Fruit fly (Drosophila melanogaster) S2 (cell line): Measurements from ENCODE around the gene par-6.

Source experiments
- CG8478 ChIP-seq: fragments of >200 bp; optimal IDR thresholded peaks from 2 replicates; lab custom pipeline; 2018
- CTCF ChIP-seq, 2 experiments: fragments of >200 bp; optimal IDR thresholded peaks; 2 replicates each; lab custom pipeline; 2018

par-6 gene

DNA sequence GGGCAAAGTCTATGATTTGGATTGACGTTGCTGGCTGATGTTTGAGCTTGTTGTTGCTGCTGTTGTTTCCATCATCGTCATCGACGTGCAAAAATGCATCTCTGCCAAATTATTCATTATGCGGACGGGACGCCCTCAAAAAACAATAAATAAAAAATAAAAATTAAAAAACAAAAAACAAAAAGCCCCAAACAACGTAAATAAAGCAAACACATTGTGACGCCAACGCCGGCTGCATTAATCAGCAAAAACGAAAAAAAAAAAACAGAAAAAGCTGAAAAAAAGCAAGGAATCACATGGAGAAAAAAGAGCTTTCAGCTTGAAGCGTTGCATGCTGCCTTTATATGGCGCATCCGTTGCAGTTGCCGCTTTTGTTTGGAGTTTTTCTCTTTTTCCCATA, 28.9 kb downstream of the par-6 start:
- TF ChIP-seq CTCF (optimal IDR thresholded peaks at IDR 0.05; lab: Kevin White, UChicago) (no peak), CG8478 (lab: Kevin White, UChicago) (no peak)

DNA sequence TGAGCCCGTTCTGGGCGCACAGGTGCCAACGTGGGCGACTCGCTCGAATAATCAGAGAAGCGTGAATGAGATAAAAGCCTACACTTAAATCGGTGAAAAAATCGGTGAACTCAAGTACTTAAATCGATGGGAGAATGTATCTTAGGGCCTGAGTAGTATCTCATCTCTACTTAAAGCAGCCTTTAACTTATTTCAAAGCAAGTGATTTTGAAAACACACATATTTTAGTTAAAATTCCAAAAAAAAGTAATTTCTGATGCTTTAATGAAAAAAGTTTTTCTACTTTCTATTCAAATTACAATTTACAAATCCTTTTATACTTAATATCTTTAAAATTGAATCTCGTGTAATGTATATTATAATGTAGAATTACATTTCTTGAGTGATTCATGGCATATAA, 29.5 kb downstream of the par-6 start:
- no peak for TF ChIP-seq CG8478 (lab: Kevin White, UChicago)

DNA sequence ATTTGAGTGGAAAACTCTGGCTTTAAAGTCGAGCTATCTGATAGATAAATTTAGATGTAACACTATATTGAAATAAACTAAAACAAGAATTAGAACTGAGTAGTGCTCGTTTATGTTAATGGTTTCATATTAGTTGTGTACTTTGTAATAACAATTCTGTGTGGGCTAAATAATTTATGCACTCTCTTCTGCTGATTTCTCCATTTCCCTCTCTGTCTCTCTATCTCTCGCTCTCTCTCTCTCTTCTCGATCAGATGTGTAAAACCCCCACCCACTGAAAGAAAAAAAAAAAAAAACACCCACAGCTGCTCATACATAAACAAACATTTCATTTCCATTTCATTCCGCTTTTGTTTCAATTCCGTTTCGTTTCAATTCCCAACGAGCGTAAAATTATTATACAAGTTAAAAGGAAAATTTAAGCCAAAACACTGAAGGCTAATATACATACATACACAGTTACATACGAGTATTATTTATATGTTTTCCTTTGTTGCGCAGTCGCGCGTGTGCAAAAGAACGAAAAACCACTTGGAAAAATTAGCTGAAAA, 30.6 kb downstream of the par-6 start:
- TF ChIP-seq CTCF (optimal IDR thresholded peaks at IDR 0.05; lab: Kevin White, UChicago) (no peak), CG8478 (lab: Kevin White, UChicago) (no peak)

DNA sequence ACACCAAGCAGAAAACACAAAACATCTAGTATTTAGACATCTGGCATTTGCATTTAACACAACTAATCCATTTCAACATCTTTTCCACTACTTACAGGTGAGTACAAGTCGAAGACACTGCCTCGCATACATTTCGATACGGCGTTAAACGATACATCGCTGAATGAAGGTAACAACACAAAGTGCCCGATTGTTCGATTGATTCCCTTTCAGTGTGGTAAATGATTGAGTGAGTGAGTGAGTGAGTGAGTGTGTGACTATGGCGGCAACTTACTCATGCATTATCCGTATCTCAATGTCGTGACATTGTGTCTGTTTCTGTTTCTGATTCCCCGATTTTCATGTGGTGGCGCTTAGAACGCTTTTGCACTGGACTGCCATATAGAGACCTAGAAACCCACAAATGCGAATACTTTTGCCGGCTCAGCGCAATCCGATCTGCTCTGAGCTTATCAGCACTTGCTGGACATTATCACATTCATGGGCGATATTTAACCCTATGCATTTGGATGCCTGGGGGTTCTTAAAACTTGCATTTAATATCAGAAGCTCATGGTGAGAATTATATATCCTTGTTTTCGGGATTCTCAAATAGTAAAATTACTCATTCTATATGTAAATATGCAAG, 33.1 kb downstream of the par-6 start:
- TF ChIP-seq CG8478 (lab: Kevin White, UChicago) (no peak), CTCF (optimal IDR thresholded peaks at IDR 0.05; lab: Kevin White, UChicago) (no peak)

DNA sequence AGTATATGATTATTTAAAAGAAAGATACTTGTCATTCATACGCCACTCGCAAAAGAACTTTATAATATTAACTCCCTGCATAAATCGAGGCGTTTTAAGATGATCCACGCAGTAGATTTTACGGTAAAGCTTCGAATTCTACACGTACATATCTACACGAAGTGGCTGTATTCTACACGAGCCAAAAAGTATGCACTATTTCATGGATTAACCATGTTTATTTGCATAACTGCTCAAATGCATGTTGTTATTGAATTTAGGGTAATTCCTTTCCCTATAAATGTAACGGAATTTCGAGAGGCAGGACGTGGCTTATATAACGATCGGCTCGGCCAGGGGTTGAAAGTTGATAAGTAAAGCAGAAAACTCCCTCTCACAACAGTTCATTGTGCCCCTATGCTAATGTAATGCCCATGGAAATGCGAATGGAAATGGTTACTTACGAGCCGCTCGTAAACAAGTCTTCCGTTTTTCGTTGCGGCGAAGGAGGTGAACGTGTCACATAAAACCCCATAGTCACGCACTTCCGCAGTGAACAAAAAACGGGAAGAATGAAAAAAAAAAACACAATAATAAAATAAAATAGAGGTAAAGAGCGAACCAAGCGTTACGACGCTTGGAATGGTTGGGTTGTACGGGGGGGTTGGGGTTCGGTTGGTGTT, 34.0 kb downstream of the par-6 start:
- TF ChIP-seq CTCF (optimal IDR thresholded peaks at IDR 0.05; lab: Kevin White, UChicago) (peak; percentile 77 to 79), CG8478 (lab: Kevin White, UChicago) (no peak)

DNA sequence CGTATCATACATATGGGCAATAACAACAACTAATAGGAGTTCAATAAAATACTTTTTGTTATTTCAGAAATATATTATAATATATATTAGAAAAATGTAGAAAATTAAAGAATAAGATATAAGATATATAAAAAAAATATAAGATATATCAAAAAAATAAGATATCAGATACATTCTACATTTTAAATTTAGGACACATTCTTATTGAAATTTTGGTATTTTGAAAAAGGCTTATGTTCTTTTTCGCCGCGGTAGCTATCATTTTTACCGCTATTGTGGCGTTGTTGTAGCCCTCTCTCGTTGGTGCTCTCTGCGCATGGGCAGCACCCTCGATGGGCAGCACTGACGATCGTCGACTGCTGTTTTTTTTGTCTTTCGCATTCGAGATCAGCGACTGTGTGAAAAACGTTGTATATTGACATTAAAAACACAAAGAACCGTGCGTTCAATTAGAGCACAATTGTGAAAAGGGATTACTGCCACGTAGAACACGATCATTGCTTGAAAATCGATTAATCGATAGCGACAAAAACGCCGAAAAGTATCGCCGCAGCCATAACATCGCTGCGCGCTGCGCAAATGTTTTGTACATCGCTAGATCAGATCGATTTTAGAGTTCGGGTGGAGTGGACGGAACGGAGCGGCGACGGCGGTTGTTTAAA, 34.8 kb downstream of the par-6 start:
- TF ChIP-seq CG8478 (lab: Kevin White, UChicago), result no peak
- TF ChIP-seq CTCF (optimal IDR thresholded peaks at IDR 0.05; lab: Kevin White, UChicago), result peak; percentile 37 to 42

DNA sequence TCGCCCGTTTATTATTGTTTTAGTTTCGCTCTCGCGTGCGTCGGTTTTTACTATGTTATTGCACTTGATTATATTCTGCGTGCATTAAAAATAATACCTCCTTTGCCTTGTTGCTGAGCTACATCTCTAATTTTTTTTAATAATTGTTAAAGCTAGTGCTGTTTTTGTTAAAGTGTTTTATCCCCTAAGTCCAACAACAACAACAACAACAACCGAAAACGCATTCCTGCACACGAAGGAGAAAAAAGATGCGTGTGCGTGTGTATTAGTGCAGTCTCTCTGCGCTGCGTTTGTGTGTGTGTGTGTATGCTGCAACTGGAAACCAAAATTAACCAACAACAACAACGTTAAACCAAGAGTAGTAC, 35.3 kb downstream of the par-6 start:
- TF ChIP-seq CG8478 (lab: Kevin White, UChicago) (no peak), CTCF (optimal IDR thresholded peaks at IDR 0.05; lab: Kevin White, UChicago) (no peak)

DNA sequence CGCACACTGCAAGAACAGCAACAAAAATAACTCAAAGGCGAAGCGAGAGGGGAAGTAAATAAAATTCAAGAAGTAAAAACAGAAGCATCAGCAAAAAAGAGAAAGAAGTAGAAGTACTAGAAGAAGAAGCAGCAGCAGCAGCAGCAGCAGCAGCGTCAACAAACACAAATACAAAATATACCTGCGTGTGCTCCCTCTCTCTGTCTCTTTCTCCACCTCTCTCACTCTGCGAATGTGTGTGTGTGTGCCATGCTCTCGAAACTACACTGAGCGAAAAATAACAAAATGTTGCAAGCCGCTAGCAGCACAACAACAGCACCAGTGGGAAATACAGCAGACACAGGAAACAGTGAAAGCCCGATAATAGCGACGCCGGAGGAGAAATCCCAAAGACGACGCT, 35.8 kb downstream of the par-6 start:
- TF ChIP-seq CTCF (optimal IDR thresholded peaks at IDR 0.05; lab: Kevin White, UChicago) (no peak), CG8478 (lab: Kevin White, UChicago) (no peak)

DNA sequence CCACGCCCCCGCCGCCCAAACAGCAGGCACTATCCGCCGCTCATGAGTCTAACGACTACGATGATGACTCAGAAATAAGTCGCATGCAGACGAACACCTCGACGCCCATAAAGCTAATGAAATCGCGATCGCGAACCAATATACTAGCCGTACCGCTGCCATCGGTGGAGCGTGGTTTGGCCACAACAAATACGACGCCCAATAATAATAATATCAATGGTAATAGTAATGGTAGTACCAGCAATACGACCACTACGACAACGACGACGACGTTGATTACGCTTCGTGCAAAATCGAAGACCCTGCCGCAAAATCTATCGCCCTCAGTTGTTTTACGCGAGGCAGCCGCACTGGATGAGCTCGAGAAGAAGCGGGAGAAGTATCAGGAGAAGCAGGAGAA, 36.8 kb downstream of the par-6 start:
- TF ChIP-seq CTCF (optimal IDR thresholded peaks at IDR 0.05; lab: Kevin White, UChicago) (no peak), CG8478 (lab: Kevin White, UChicago) (no peak)

DNA sequence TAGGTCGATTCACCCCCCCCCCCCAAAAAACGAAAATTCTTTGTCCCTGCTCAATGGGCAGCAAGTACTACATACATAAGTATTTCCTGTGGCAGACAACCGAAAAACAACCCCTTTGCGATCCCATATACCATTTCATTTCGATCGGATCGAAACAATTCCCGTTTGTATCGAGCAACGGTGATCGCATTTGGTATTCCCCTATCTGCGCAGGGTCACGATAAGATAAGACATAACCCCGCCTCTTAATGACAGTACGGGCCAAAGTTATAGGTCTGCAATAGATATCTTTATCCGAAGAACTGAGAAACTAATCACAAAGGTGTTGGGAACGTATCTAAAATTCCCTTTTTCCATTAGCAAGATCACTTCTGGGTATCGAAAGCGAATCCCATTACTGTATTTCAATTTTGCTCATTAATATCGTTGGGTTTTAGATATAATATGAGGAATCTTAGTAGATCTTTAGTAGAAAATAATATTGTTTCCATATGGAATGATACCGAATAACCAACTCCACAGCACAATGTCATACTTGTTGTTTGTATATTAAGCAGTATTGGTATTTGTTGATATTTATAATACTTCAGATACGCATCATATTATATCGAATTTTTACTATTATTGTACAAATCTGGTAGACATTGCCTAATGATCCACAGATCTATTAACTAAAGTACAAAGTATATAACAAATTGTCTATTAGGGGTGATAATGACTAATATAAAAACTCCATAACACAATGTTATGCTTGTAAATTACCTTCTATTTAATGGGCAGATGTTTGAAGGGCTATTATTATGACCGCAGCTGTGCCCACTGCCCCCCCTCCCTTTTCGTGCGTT, 38.1 kb downstream of the par-6 start:
- TF ChIP-seq CG8478 (lab: Kevin White, UChicago) (no peak), CTCF (optimal IDR thresholded peaks at IDR 0.05; lab: Kevin White, UChicago) (no peak)

DNA sequence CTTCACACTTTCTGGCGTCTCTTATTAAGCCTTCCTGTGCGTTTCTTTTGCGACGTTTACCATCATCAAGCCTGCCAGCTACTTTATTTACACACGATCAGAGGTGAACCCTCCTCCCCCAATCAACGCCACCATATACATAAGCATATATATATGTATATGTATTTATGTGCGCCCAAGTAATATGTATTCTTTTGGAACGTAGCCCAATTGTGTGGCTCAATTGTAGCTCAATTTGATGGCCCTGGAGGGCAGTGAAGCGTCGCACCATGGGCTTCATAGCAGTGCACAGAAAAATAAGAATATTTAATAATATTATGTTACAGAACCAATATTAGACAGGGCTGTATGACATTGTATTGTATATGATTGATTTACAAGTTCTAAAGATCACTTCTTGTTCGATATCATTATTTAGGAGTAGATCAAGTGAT, 38.7 kb downstream of the par-6 start:
- no peak for TF ChIP-seq CG8478 (lab: Kevin White, UChicago)
- TF ChIP-seq CTCF (optimal IDR thresholded peaks at IDR 0.05; lab: Kevin White, UChicago), result no peak

DNA sequence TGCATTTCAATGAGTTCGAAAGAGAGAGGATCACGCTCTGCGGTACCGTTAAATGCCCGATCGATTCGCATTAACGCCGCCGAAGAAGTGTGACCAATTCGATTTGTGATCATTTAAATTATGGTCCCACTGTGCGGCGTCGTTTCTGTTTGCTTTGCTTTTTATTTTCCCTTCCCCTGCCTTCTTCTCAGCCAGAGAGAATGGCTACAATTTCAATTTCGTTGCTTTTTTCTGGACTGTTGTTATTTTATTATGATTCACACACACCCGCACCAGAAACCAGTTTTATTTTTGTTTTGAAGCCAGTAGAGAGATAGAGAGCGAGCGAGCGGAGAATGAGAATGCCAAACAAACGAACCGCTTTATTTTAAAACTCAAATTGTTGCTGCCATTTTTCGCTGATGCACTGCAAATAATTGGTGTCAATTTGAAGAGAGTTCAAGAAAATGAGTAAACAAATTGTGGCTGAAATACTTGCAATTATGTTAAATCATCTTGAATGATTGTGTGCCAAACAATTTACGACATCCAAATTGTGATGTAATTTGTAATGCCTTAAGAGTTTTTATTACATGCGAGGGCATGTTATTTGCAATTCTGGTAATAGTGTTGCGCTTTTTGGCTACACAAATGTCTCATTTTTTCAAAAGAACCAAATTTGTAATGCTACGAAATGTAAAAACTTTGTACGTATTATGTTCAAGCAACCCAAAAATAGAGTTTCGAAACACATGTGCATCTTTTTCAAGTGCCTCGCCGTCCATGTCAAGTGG, 39.6 kb downstream of the par-6 start:
- TF ChIP-seq CG8478 (lab: Kevin White, UChicago) (no peak), CTCF (optimal IDR thresholded peaks at IDR 0.05; lab: Kevin White, UChicago) (no peak)

DNA sequence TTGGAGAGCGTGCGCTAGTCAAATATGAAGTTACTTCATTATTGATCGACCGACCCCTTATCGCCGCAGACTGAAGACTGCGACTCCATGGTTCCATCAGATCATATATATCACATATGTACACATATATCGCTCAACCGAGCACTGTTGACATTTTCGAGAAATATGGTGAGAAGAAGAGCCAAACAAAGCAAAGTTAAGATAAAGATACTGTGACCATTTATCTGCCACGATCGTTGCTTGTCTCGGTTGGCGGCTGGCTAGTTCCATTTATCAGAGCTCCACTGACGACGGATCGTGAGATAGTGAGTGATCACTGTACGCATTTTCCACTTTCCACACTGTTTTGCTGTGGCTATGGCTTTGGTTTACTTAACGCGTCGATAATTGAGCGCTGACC, 40.4 kb downstream of the par-6 start:
- TF ChIP-seq CTCF (optimal IDR thresholded peaks at IDR 0.05; lab: Kevin White, UChicago) (no peak), CG8478 (lab: Kevin White, UChicago) (no peak)
